Fruit fly (Drosophila melanogaster) whole organism, embryonic: ENCODE results near the gene cnc.

ENCODE experiments used
- Antp ChIP-seq: fragments of 200-800 bp; sonication (Bioruptor generic); optimal IDR thresholded peaks from 3 replicates; lab custom pipeline; 2016; ENCODE audit warnings: missing biosample characterization, missing genetic modification characterization
- Bdp1 ChIP-seq: fragments of 200-800 bp; sonication (Bioruptor generic); optimal IDR thresholded peaks from 3 replicates; lab custom pipeline; 2016; ENCODE audit warnings: missing biosample characterization, missing genetic modification characterization
- C15 ChIP-seq: fragments of 200-800 bp; sonication (Bioruptor generic); IDR thresholded peaks from 3 replicates; pipeline ENCODE4 v1.3.6; 2022; ENCODE audit warnings: missing biosample characterization, missing genetic modification characterization
- CG11085 ChIP-seq: fragments of 200-800 bp; sonication (Bioruptor generic); IDR thresholded peaks from 2 replicates; pipeline ENCODE4 v1.3.6; 2022; ENCODE audit warnings: missing biosample characterization, missing genetic modification characterization
- CG11723 ChIP-seq: fragments of 200-800 bp; sonication (Bioruptor generic); optimal IDR thresholded peaks from 2 replicates; lab custom pipeline; 2017; ENCODE audit warnings: missing biosample characterization, mild to moderate bottlenecking, missing genetic modification characterization
- CG1233 ChIP-seq: fragments of 200-800 bp; sonication (Bioruptor generic); optimal IDR thresholded peaks from 4 replicates; lab custom pipeline; 2018; ENCODE audit warnings: missing biosample characterization, mild to moderate bottlenecking, missing genetic modification characterization
- CG12659 ChIP-seq: fragments of 200-800 bp; sonication (Bioruptor generic); optimal IDR thresholded peaks from 3 replicates; lab custom pipeline; 2017; ENCODE audit warnings: mild to moderate bottlenecking, missing biosample characterization, missing genetic modification reagents, missing genetic modification characterization
- CG12769 ChIP-seq: fragments of 200-800 bp; sonication (Bioruptor generic); optimal IDR thresholded peaks from 2 replicates; lab custom pipeline; 2019; ENCODE audit warnings: missing biosample characterization, mild to moderate bottlenecking, missing genetic modification characterization, moderate library complexity
- CG13296 ChIP-seq: fragments of 200-800 bp; sonication (Bioruptor generic); optimal IDR thresholded peaks from 3 replicates; lab custom pipeline; 2018; ENCODE audit warnings: missing biosample characterization, mild to moderate bottlenecking, missing genetic modification characterization
- CG13894 ChIP-seq: fragments of 200-800 bp; sonication (Bioruptor generic); optimal IDR thresholded peaks from 3 replicates; lab custom pipeline; 2018; ENCODE audit warnings: missing biosample characterization, mild to moderate bottlenecking, missing genetic modification characterization, moderate library complexity
- CG15514 ChIP-seq: fragments of 200-800 bp; sonication (Bioruptor generic); optimal IDR thresholded peaks from 3 replicates; lab custom pipeline; 2017; ENCODE audit warnings: missing biosample characterization, missing genetic modification characterization, mild to moderate bottlenecking, moderate library complexity, missing genetic modification reagents
- CG1602 ChIP-seq: fragments of 200-800 bp; sonication (Bioruptor generic); optimal IDR thresholded peaks from 3 replicates; lab custom pipeline; 2016; ENCODE audit warnings: missing biosample characterization, missing genetic modification characterization
- CG16863 ChIP-seq: fragments of 200-800 bp; sonication (Bioruptor generic); optimal IDR thresholded peaks from 3 replicates; lab custom pipeline; 2016; ENCODE audit warnings: missing biosample characterization, missing genetic modification characterization
- CG1792 ChIP-seq: fragments of 200-800 bp; sonication (Bioruptor generic); optimal IDR thresholded peaks from 2 replicates; lab custom pipeline; 2016; ENCODE audit warnings: missing biosample characterization, missing genetic modification characterization
- CG32532 ChIP-seq: fragments of 200-800 bp; sonication (Bioruptor generic); IDR thresholded peaks from 2 replicates; pipeline ENCODE4 v1.3.6; 2022; ENCODE audit warnings: missing biosample characterization, missing genetic modification characterization
- CG32772 ChIP-seq: fragments of 200-800 bp; sonication (Bioruptor generic); IDR thresholded peaks from 2 replicates; pipeline ENCODE4 v1.3.6; 2022; ENCODE audit warnings: missing biosample characterization, missing genetic modification characterization
- CG3995 ChIP-seq: fragments of 200-800 bp; sonication (Bioruptor generic); optimal IDR thresholded peaks from 3 replicates; lab custom pipeline; 2016; ENCODE audit warnings: missing biosample characterization, missing genetic modification characterization
- CG5953 ChIP-seq: fragments of 200-800 bp; sonication (Bioruptor generic); IDR thresholded peaks from 2 replicates; pipeline ENCODE4 v1.3.6; 2022; ENCODE audit warnings: missing biosample characterization, missing genetic modification characterization
- CG6254 ChIP-seq: fragments of 200-800 bp; sonication (Bioruptor generic); optimal IDR thresholded peaks from 3 replicates; lab custom pipeline; 2017; ENCODE audit warnings: mild to moderate bottlenecking, missing biosample characterization, missing genetic modification reagents, missing genetic modification characterization
- CG6813 ChIP-seq: fragments of 200-800 bp; sonication (Bioruptor generic); optimal IDR thresholded peaks from 2 replicates; lab custom pipeline; 2017; ENCODE audit warnings: missing biosample characterization, missing genetic modification characterization, mild to moderate bottlenecking, moderate library complexity, missing genetic modification reagents
- CG7987 ChIP-seq: fragments of 200-800 bp; sonication (Bioruptor generic); optimal IDR thresholded peaks from 2 replicates; lab custom pipeline; 2018; ENCODE audit warnings: missing biosample characterization, mild to moderate bottlenecking, missing genetic modification characterization, moderate library complexity
- CG8944 ChIP-seq: fragments of 200-800 bp; sonication (Bioruptor generic); optimal IDR thresholded peaks from 3 replicates; lab custom pipeline; 2016; ENCODE audit warnings: missing biosample characterization, missing genetic modification characterization
- Dll ChIP-seq: fragments of 200-800 bp; sonication (Bioruptor generic); IDR thresholded peaks from 4 replicates; pipeline ENCODE4 v1.3.6; 2022; ENCODE audit warnings: missing biosample characterization, missing genetic modification characterization; ENCODE audit not compliant: partially characterized antibody
- E2f2 ChIP-seq: fragments of 200-800 bp; sonication (Bioruptor generic); IDR thresholded peaks from 2 replicates; pipeline ENCODE4 v1.3.6; 2022; ENCODE audit warnings: missing biosample characterization, missing genetic modification characterization
- Hand ChIP-seq: fragments of 200-800 bp; sonication (Bioruptor generic); optimal IDR thresholded peaks from 2 replicates; lab custom pipeline; 2017; ENCODE audit warnings: mild to moderate bottlenecking, missing biosample characterization, missing genetic modification reagents, missing genetic modification characterization
- HmgD ChIP-seq: fragments of 200-800 bp; sonication (Bioruptor generic); optimal IDR thresholded peaks from 3 replicates; lab custom pipeline; 2016; ENCODE audit warnings: missing biosample characterization, missing genetic modification characterization
- Mad ChIP-seq: fragments of 200-800 bp; sonication (Bioruptor generic); optimal IDR thresholded peaks from 2 replicates; lab custom pipeline; 2016; ENCODE audit warnings: missing biosample characterization, missing genetic modification characterization
- Trl ChIP-seq, 3 experiments: fragments of >200 bp in 2 of 3; fragments of 200-800 bp in 1 of 3; sonication (Bioruptor generic) in 1 of 3; optimal IDR thresholded peaks; 2 replicates in 1 of 3; 3 replicates in 2 of 3; lab custom pipeline; 2016 to 2017; ENCODE audit warnings: missing biosample characterization in 1 of 3, missing genetic modification characterization in 1 of 3
- Xbp1 ChIP-seq: fragments of 200-800 bp; sonication (Bioruptor generic); optimal IDR thresholded peaks from 3 replicates; lab custom pipeline; 2016; ENCODE audit warnings: missing biosample characterization, mild to moderate bottlenecking, missing genetic modification characterization
- ara ChIP-seq: fragments of 200-800 bp; sonication (Bioruptor generic); IDR thresholded peaks from 2 replicates; pipeline ENCODE4 v1.3.6; 2022; ENCODE audit warnings: missing biosample characterization, missing genetic modification characterization
- bsh ChIP-seq, 2 experiments: fragments of 200-800 bp; sonication (Bioruptor generic); optimal IDR thresholded peaks; 2 replicates each; lab custom pipeline; 2017 to 2018; ENCODE audit warnings: mild to moderate bottlenecking in 2 of 2, missing biosample characterization in 2 of 2, missing genetic modification characterization in 2 of 2, moderate library complexity in 1 of 2
- cad ChIP-seq: fragments of >200 bp; optimal IDR thresholded peaks from 2 replicates; lab custom pipeline; 2017; ENCODE audit warnings: missing biosample characterization, missing genetic modification characterization
- dpn ChIP-seq, 2 experiments: fragments of 200-800 bp; sonication (Bioruptor generic); optimal IDR thresholded peaks; 3 replicates each; lab custom pipeline; 2016; ENCODE audit warnings: missing biosample characterization in 2 of 2, missing genetic modification characterization in 2 of 2
- exex ChIP-seq: fragments of 200-800 bp; sonication (Bioruptor generic); optimal IDR thresholded peaks from 4 replicates; lab custom pipeline; 2018; ENCODE audit warnings: missing biosample characterization, mild to moderate bottlenecking, missing genetic modification characterization, moderate library complexity
- fd3F ChIP-seq: fragments of 200-800 bp; sonication (Bioruptor generic); optimal IDR thresholded peaks from 2 replicates; lab custom pipeline; 2018; ENCODE audit warnings: missing biosample characterization, mild to moderate bottlenecking, missing genetic modification characterization, moderate library complexity
- gfzf ChIP-seq: fragments of 200-800 bp; sonication (Bioruptor generic); optimal IDR thresholded peaks from 2 replicates; lab custom pipeline; 2016; ENCODE audit warnings: missing biosample characterization, mild to moderate bottlenecking, missing genetic modification characterization, moderate library complexity
- gsb ChIP-seq: fragments of 200-800 bp; sonication (Bioruptor generic); IDR thresholded peaks from 2 replicates; pipeline ENCODE4 v1.3.6; 2022; ENCODE audit warnings: missing biosample characterization, missing genetic modification characterization
- her ChIP-seq: fragments of 200-800 bp; sonication (Bioruptor generic); optimal IDR thresholded peaks from 2 replicates; lab custom pipeline; 2016; ENCODE audit warnings: missing biosample characterization, missing genetic modification characterization
- ind ChIP-seq: fragments of 200-800 bp; sonication (Bioruptor generic); optimal IDR thresholded peaks from 3 replicates; lab custom pipeline; 2016; ENCODE audit warnings: missing biosample characterization, missing genetic modification characterization
- knrl ChIP-seq: fragments of 200-800 bp; sonication (Bioruptor generic); IDR thresholded peaks from 3 replicates; pipeline ENCODE4 v1.3.6; 2022; ENCODE audit warnings: missing biosample characterization, missing genetic modification characterization; ENCODE audit not compliant: partially characterized antibody
- nau ChIP-seq: fragments of 200-800 bp; sonication (Bioruptor generic); optimal IDR thresholded peaks from 3 replicates; lab custom pipeline; 2017; ENCODE audit warnings: missing biosample characterization, mild to moderate bottlenecking, missing genetic modification characterization, missing genetic modification reagents
- nom ChIP-seq: fragments of 200-800 bp; sonication (Bioruptor generic); optimal IDR thresholded peaks from 2 replicates; lab custom pipeline; 2017; ENCODE audit warnings: missing biosample characterization, missing genetic modification characterization, mild to moderate bottlenecking, moderate library complexity, missing genetic modification reagents
- pan ChIP-seq, 4 experiments: fragments of >200 bp in 3 of 4; fragments of 200-800 bp in 1 of 4; sonication (Bioruptor generic) in 1 of 4; optimal IDR thresholded peaks in 3 of 4; IDR thresholded peaks in 1 of 4; 2 replicates each; pipeline versions ENCODE4 v1.3.6 to Lab custom; 2017 to 2022; ENCODE audit warnings: missing biosample characterization in 2 of 4, missing genetic modification characterization in 2 of 4, mixed read lengths in 1 of 4
- peb ChIP-seq: fragments of 200-800 bp; sonication (Bioruptor generic); IDR thresholded peaks from 2 replicates; pipeline ENCODE4 v1.3.6; 2022; ENCODE audit warnings: missing biosample characterization, missing genetic modification characterization
- pnt ChIP-seq: fragments of 200-800 bp; sonication (Bioruptor generic); optimal IDR thresholded peaks from 3 replicates; lab custom pipeline; 2016; ENCODE audit warnings: missing biosample characterization, missing genetic modification characterization
- stwl ChIP-seq: fragments of 200-800 bp; sonication (Bioruptor generic); optimal IDR thresholded peaks from 3 replicates; lab custom pipeline; 2018; ENCODE audit warnings: missing biosample characterization, mild to moderate bottlenecking, missing genetic modification characterization, moderate library complexity
- unpg ChIP-seq: fragments of 200-800 bp; sonication (Bioruptor generic); optimal IDR thresholded peaks from 3 replicates; lab custom pipeline; 2018; ENCODE audit warnings: missing biosample characterization, mild to moderate bottlenecking, missing genetic modification characterization, moderate library complexity

The cnc gene

dm6 chr3R:23223151-23223810 is 3.2 kb downstream of the cnc start (continued):
- TF ChIP-seq Mad (GFP tag; lab: Kevin White, UChicago) (no peak), unpg (GFP tag; lab: Kevin White, UChicago) (no peak), bsh (GFP tag; optimal IDR thresholded peaks at IDR 0.05; lab: Kevin White, UChicago) (no peak), CG1233 (GFP tag; lab: Kevin White, UChicago) (peak; percentile 19), exex (tag; lab: Kevin White, UChicago) (peak; percentile 99), dpn (GFP tag; optimal IDR thresholded peaks at IDR 0.05; lab: Kevin White, UChicago) (no peak), CG32532 (GFP tag; lab: Robert Waterston, UW) (0 out of 2 replicates have a peak, but pooled peaks have one; percentile 31), nom (GFP tag; lab: Kevin White, UChicago) (no peak), CG5953 (GFP tag; lab: Robert Waterston, UW) (no peak), CG13296 (GFP tag; lab: Kevin White, UChicago) (peak; percentile 23), ind (GFP tag; lab: Kevin White, UChicago) (peak; percentile 3), CG8944 (GFP tag; lab: Kevin White, UChicago) (no peak), CG6813 (GFP tag; lab: Kevin White, UChicago) (no peak), CG11085 (GFP tag; lab: Robert Waterston, UW) (no peak), cad (GFP tag; lab: Kevin White, UChicago) (no peak), CG12769 (tag; lab: Kevin White, UChicago) (peak; percentile 80), CG16863 (GFP tag; lab: Kevin White, UChicago) (no peak), Hand (GFP tag; lab: Kevin White, UChicago) (no peak), nau (no peak), Bdp1 (GFP tag; lab: Kevin White, UChicago) (no peak), CG6254 (GFP tag; lab: Kevin White, UChicago) (no peak), CG15514 (GFP tag; lab: Kevin White, UChicago) (peak; percentile 25), CG1602 (GFP tag; lab: Kevin White, UChicago) (no peak), CG32772 (GFP tag; lab: Robert Waterston, UW) (no peak), Antp (GFP tag; lab: Kevin White, UChicago) (no peak), peb (GFP tag; lab: Robert Waterston, UW) (no peak), CG1792 (GFP tag; lab: Kevin White, UChicago) (no peak), gsb (no peak)
- TF ChIP-seq, all 482 proteins: peak for 48

DNA sequence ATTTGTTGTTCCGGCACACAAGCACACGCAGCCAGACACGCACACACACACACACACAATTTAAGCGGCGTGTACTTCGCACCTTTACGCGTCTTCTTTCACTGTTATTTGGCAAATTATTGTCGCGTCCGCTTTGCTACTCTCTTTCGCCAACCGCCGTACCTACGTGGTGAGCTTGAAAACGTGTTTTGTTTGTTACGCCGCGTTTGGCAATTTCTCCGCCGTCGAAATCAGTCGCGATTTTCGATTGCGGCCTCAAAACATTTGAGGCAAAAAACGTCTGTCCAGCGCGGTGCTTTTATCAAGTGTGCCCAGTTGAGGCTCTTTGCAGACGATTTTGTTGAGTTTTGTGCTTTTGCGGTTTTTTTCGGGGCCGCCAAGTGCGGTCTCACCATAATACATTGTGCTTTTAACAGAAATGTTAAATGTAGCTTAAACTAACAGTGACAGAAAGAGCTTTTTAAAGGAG is 4.8 kb downstream of the cnc start:
- TF ChIP-seq CG13894 (tag; lab: Kevin White, UChicago): peak; percentile 26
- peak; percentile 65 for TF ChIP-seq CG12659 (GFP tag; lab: Kevin White, UChicago)
- no peak for TF ChIP-seq pnt (GFP tag; lab: Kevin White, UChicago)
- TF ChIP-seq E2f2 (GFP tag; lab: Robert Waterston, UW): peak; percentile 72
- TF ChIP-seq CG7987 (GFP tag; lab: Kevin White, UChicago): peak; percentile 47
- TF ChIP-seq CG11723: no peak
- peak in 1 of 2 experiments; percentile 31 for TF ChIP-seq Trl (optimal IDR thresholded peaks at IDR 0.05; lab: Kevin White, UChicago)
- no peak for TF ChIP-seq Trl (GFP tag; optimal IDR thresholded peaks at IDR 0.05; lab: Kevin White, UChicago)
- TF ChIP-seq pan (optimal IDR thresholded peaks at IDR 0.05; lab: Kevin White, UChicago): no peak
- TF ChIP-seq pan (GFP tag; optimal IDR thresholded peaks at IDR 0.05 in 1 of 2, IDR thresholded peaks at IDR 0.05 in 1 of 2): no peak
- no peak for TF ChIP-seq knrl (GFP tag; lab: Robert Waterston, UW)
- TF ChIP-seq HmgD: no peak
- TF ChIP-seq Xbp1: no peak
- TF ChIP-seq ara (GFP tag; lab: Robert Waterston, UW): no peak
- TF ChIP-seq fd3F: no peak
- peak; percentile 88 for TF ChIP-seq gfzf (GFP tag; lab: Kevin White, UChicago)
- peak; percentile 47; the same call in 1 of the 4 replicates for TF ChIP-seq Dll
- TF ChIP-seq stwl (tag; lab: Kevin White, UChicago): peak; percentile 34
- peak; percentile 7 for TF ChIP-seq CG6813 (GFP tag; lab: Kevin White, UChicago)
- TF ChIP-seq CG3995 (GFP tag; lab: Kevin White, UChicago): peak; percentile 4
- TF ChIP-seq her (GFP tag; lab: Kevin White, UChicago): peak; percentile 3
- no peak for TF ChIP-seq C15 (GFP tag; lab: Robert Waterston, UW)
